Worm (Caenorhabditis elegans) whole organism, L4 larva: ENCODE data around the gene pgp-11.

Source experiments
- T20F7.1 ChIP-seq: fragments of 200-800 bp; sonication (Bioruptor generic); optimal IDR thresholded peaks from 2 replicates; lab custom pipeline; 2018; ENCODE audit warnings: mild to moderate bottlenecking, missing genetic modification characterization, missing compliant biosample characterization
- aha-1 ChIP-seq: fragments of 150-350 bp; peaks from one replicate; lab custom pipeline; 2014; ENCODE audit warnings: missing biosample characterization, missing genetic modification characterization
- aly-2 ChIP-seq: sonication (generic microtip); optimal IDR thresholded peaks from 2 replicates; lab custom pipeline; 2018; ENCODE audit warnings: missing biosample characterization, missing genetic modification characterization
- ama-1 ChIP-seq: fragments of 150-350 bp; optimal IDR thresholded peaks from 2 replicates; lab custom pipeline; 2014; ENCODE audit warnings: inconsistent platforms, mixed read lengths
- arid-1 ChIP-seq: fragments of 200-800 bp; sonication (Bioruptor generic); conservative IDR thresholded peaks from 2 replicates; pipeline ENCODE4 v1.3.6; 2022; ENCODE audit warnings: missing genetic modification reagents, missing genetic modification characterization, missing compliant biosample characterization
- ceh-20 ChIP-seq: fragments of 200-800 bp; sonication (Bioruptor generic); IDR thresholded peaks from 2 replicates; pipeline ENCODE4 v1.3.6; 2022; ENCODE audit warnings: missing genetic modification reagents, missing genetic modification characterization, missing compliant biosample characterization
- ces-1 ChIP-seq: fragments of 150-350 bp; sonication (generic microtip); optimal IDR thresholded peaks from 4 replicates; lab custom pipeline; 2014; ENCODE audit warnings: missing biosample characterization, missing genetic modification reagents, missing genetic modification characterization
- cey-2 ChIP-seq: sonication (generic microtip); optimal IDR thresholded peaks from 3 replicates; lab custom pipeline; 2017; ENCODE audit warnings: missing genetic modification characterization, mild to moderate bottlenecking, missing compliant biosample characterization, antibody characterized with exemption, borderline replicate concordance; ENCODE audit not compliant: insufficient read depth
- daf-19 ChIP-seq: fragments of 200-800 bp; sonication (Bioruptor generic); conservative IDR thresholded peaks from 2 replicates; pipeline ENCODE4 v1.3.6; 2022; ENCODE audit warnings: missing genetic modification characterization, missing compliant biosample characterization
- daf-8 ChIP-seq: fragments of 200-800 bp; sonication (Bioruptor generic); IDR thresholded peaks from 2 replicates; pipeline ENCODE4 v1.3.6; 2022; ENCODE audit warnings: missing genetic modification characterization, missing compliant biosample characterization
- dve-1 ChIP-seq: sonication (generic microtip); optimal IDR thresholded peaks from 2 replicates; lab custom pipeline; 2017; ENCODE audit warnings: antibody characterized with exemption, mild to moderate bottlenecking, missing genetic modification characterization, missing compliant biosample characterization; ENCODE audit not compliant: insufficient read depth
- egl-43 ChIP-seq: fragments of 200-800 bp; sonication (Bioruptor generic); IDR thresholded peaks from 2 replicates; pipeline ENCODE4 v1.3.6; 2022; ENCODE audit warnings: missing genetic modification reagents, missing genetic modification characterization, missing compliant biosample characterization
- fkh-10 ChIP-seq: fragments of 150-350 bp; optimal IDR thresholded peaks from 2 replicates; lab custom pipeline; 2014; ENCODE audit warnings: missing biosample characterization, missing genetic modification reagents, missing genetic modification characterization
- hmg-1.1 ChIP-seq: fragments of 200-800 bp; sonication (Bioruptor generic); IDR thresholded peaks from 2 replicates; pipeline ENCODE4 v1.3.6; 2022; ENCODE audit warnings: missing genetic modification reagents, missing genetic modification characterization, missing compliant biosample characterization
- lsy-2 ChIP-seq, 2 experiments: fragments of 150-350 bp in 1 of 2; sonication (generic microtip) in 1 of 2; optimal IDR thresholded peaks; 2 replicates each; lab custom pipeline; 2014 to 2017; ENCODE audit warnings: missing biosample characterization in 2 of 2, missing genetic modification characterization in 2 of 2
- mes-2 ChIP-seq: sonication (generic microtip); optimal IDR thresholded peaks from 2 replicates; lab custom pipeline; 2016; ENCODE audit warnings: missing genotype, mild to moderate bottlenecking, missing genetic modification characterization, missing compliant biosample characterization; ENCODE audit not compliant: poor library complexity, severe bottlenecking
- mxl-2 ChIP-seq: fragments of 200-800 bp; sonication (Bioruptor generic); conservative IDR thresholded peaks from 2 replicates; pipeline ENCODE4 v1.3.6; 2022; ENCODE audit warnings: missing genetic modification reagents, missing genetic modification characterization, missing compliant biosample characterization
- nhr-11 ChIP-seq: fragments of 150-350 bp; optimal IDR thresholded peaks from 2 replicates; lab custom pipeline; 2014; ENCODE audit warnings: missing biosample characterization, missing genetic modification characterization
- nhr-41 ChIP-seq: fragments of 200-800 bp; sonication (Bioruptor generic); IDR thresholded peaks from 2 replicates; pipeline ENCODE4 v1.3.6; 2022; ENCODE audit warnings: missing genetic modification reagents, missing genetic modification characterization, missing compliant biosample characterization
- nhr-42 ChIP-seq: fragments of 200-800 bp; sonication (Bioruptor generic); IDR thresholded peaks from 2 replicates; pipeline ENCODE4 v1.3.6; 2022; ENCODE audit warnings: missing genetic modification characterization, missing compliant biosample characterization
- nhr-77 ChIP-seq: fragments of 150-350 bp; optimal IDR thresholded peaks from 2 replicates; lab custom pipeline; 2014; ENCODE audit warnings: missing biosample characterization, missing genetic modification characterization
- pha-4 ChIP-seq, 2 experiments: fragments of 150-350 bp in 1 of 2; fragments of 200-800 bp in 1 of 2; sonication (Bioruptor generic) in 1 of 2; IDR thresholded peaks in 1 of 2; optimal IDR thresholded peaks in 1 of 2; 2 replicates each; pipeline versions ENCODE4 v1.3.6 to Lab custom; 2014 to 2022; ENCODE audit warnings: missing genetic modification characterization in 2 of 2, missing genetic modification reagents in 2 of 2, missing biosample characterization in 1 of 2, missing compliant biosample characterization in 1 of 2
- rbr-2 ChIP-seq: sonication (generic microtip); optimal IDR thresholded peaks from 2 replicates; lab custom pipeline; 2016; ENCODE audit warnings: missing genotype, missing genetic modification characterization, missing compliant biosample characterization
- saeg-2 ChIP-seq: fragments of 200-800 bp; sonication (Bioruptor generic); IDR thresholded peaks from 2 replicates; pipeline ENCODE4 v1.3.6; 2022; ENCODE audit warnings: missing genetic modification reagents, missing genetic modification characterization, missing compliant biosample characterization
- spr-1 ChIP-seq: sonication (generic microtip); optimal IDR thresholded peaks from 2 replicates; lab custom pipeline; 2016; ENCODE audit warnings: mild to moderate bottlenecking, missing genetic modification characterization, missing compliant biosample characterization
- spr-3 ChIP-seq: fragments of 200-800 bp; sonication (Bioruptor generic); optimal IDR thresholded peaks from 2 replicates; lab custom pipeline; 2018; ENCODE audit warnings: mild to moderate bottlenecking, missing genetic modification characterization, missing compliant biosample characterization
- tra-1 ChIP-seq: fragments of 200-800 bp; sonication (Bioruptor generic); IDR thresholded peaks from 2 replicates; pipeline ENCODE4 v1.3.6; 2022; ENCODE audit warnings: missing genetic modification reagents, missing genetic modification characterization, missing compliant biosample characterization
- unc-62 ChIP-seq, 3 experiments: fragments of 150-350 bp in 1 of 3; sonication (generic microtip); optimal IDR thresholded peaks in 2 of 3; peaks in 1 of 3; 1 replicate in 1 of 3; 2 replicates in 2 of 3; lab custom pipeline; 2014 to 2017; ENCODE audit warnings: missing biosample characterization in 3 of 3, missing genetic modification characterization in 3 of 3, missing genetic modification reagents in 3 of 3, missing genotype in 1 of 3
- vab-7 ChIP-seq: fragments of 200-800 bp; sonication (Bioruptor generic); IDR thresholded peaks from 2 replicates; pipeline ENCODE4 v1.3.6; 2022; ENCODE audit warnings: missing genetic modification reagents, missing genetic modification characterization, missing compliant biosample characterization
- zip-11 ChIP-seq: fragments of 200-800 bp; sonication (Bioruptor generic); IDR thresholded peaks from 2 replicates; pipeline ENCODE4 v1.3.6; 2022; ENCODE audit warnings: missing genetic modification characterization, missing compliant biosample characterization

The pgp-11 gene

ce11 chrII:7990192-7990591 is 13.9 kb downstream of the pgp-11 start:
- no peak for TF ChIP-seq aly-2 (tag; lab: Kevin White, UChicago)
- TF ChIP-seq fkh-10: peak; percentile 79
- TF ChIP-seq spr-1 (tag; lab: Kevin White, UChicago): no peak
- peak; percentile 2 for TF ChIP-seq aha-1 (tag; lab: Kevin White, UChicago)
- peak; percentile 37 for TF ChIP-seq ces-1

ce11 chrII:7986928-7987327 is 17.1 kb downstream of the pgp-11 start:
- TF ChIP-seq lsy-2 (tag; optimal IDR thresholded peaks at IDR 0.05; lab: Kevin White, UChicago): peak in 1 of 2 experiments; percentile 6
- no peak for TF ChIP-seq nhr-41 (GFP tag; lab: Robert Waterston, UW)
- TF ChIP-seq aha-1 (tag; lab: Kevin White, UChicago): peak; percentile 90

ce11 chrII:7985029-7985428 is 19.0 kb downstream of the pgp-11 start:
- no peak for TF ChIP-seq daf-19
- peak in 1 of 2 experiments; percentile 99 for TF ChIP-seq unc-62 (GFP tag; optimal IDR thresholded peaks at IDR 0.05 in 1 of 2; lab: Kevin White, UChicago)
- TF ChIP-seq unc-62 (tag; optimal IDR thresholded peaks at IDR 0.05; lab: Kevin White, UChicago): no peak

ce11 chrII:7984071-7984470 is 20.0 kb downstream of the pgp-11 start:
- peak; percentile 30 for TF ChIP-seq fkh-10
- TF ChIP-seq hmg-1.1: no peak
- TF ChIP-seq aha-1 (tag; lab: Kevin White, UChicago): peak; percentile 95
- TF ChIP-seq, all 104 proteins: peak for 2

ce11 chrII:7983454-7983853 is 20.6 kb downstream of the pgp-11 start:
- TF ChIP-seq aha-1 (tag; lab: Kevin White, UChicago) (peak; percentile 77), mes-2 (tag; lab: Kevin White, UChicago) (no peak), unc-62 (GFP tag; optimal IDR thresholded peaks at IDR 0.05 in 1 of 2; lab: Kevin White, UChicago) (peak in 1 of 2 experiments; percentile 89), unc-62 (tag; optimal IDR thresholded peaks at IDR 0.05; lab: Kevin White, UChicago) (no peak)

ce11 chrII:7981084-7981483 is 23.0 kb downstream of the pgp-11 start:
- TF ChIP-seq unc-62 (GFP tag; optimal IDR thresholded peaks at IDR 0.05 in 1 of 2; lab: Kevin White, UChicago) (peak in 1 of 2 experiments; percentile 78), unc-62 (tag; optimal IDR thresholded peaks at IDR 0.05; lab: Kevin White, UChicago) (no peak), spr-3 (GFP tag; lab: Kevin White, UChicago) (no peak), nhr-77 (no peak)

- TF ChIP-seq dve-1 (tag; lab: Kevin White, UChicago) (no peak), mxl-2 (GFP tag; lab: Robert Waterston, UW) (no peak), rbr-2 (tag; lab: Kevin White, UChicago) (no peak), nhr-11 (tag; lab: Kevin White, UChicago) (peak; percentile 28), egl-43 (GFP tag; lab: Robert Waterston, UW) (no peak), unc-62 (GFP tag; optimal IDR thresholded peaks at IDR 0.05 in 1 of 2; lab: Kevin White, UChicago) (no peak), unc-62 (tag; optimal IDR thresholded peaks at IDR 0.05; lab: Kevin White, UChicago) (no peak), tra-1 (no peak), T20F7.1 (GFP tag; lab: Kevin White, UChicago) (no peak), vab-7 (GFP tag; lab: Robert Waterston, UW) (no peak)
These were observed 26.5 kb downstream of the pgp-11 start for ce11 chrII:7977513-7977912.

ce11 chrII:7976308-7976707 is 27.7 kb downstream of the pgp-11 start, which contains the start of gene DH11.5:
Gene DH11.5 (plus strand): TSS chrII:7976608.
- TF ChIP-seq ces-1 (no peak), ama-1 (lab: Kevin White, UChicago) (no peak), nhr-42 (GFP tag; lab: Robert Waterston, UW) (no peak), mxl-2 (GFP tag; lab: Robert Waterston, UW) (no peak), cey-2 (tag; lab: Kevin White, UChicago) (no peak), spr-3 (GFP tag; lab: Kevin White, UChicago) (no peak), aha-1 (tag; lab: Kevin White, UChicago) (no peak), zip-11 (GFP tag; lab: Robert Waterston, UW) (no peak), saeg-2 (GFP tag; lab: Robert Waterston, UW) (no peak), ceh-20 (no peak), dve-1 (tag; lab: Kevin White, UChicago) (no peak), aly-2 (tag; lab: Kevin White, UChicago) (no peak), daf-8 (no peak), pha-4 (GFP tag; IDR thresholded peaks at IDR 0.05; lab: Robert Waterston, UW) (no peak), pha-4 (tag; optimal IDR thresholded peaks at IDR 0.05; lab: Kevin White, UChicago) (no peak), arid-1 (no peak)
